Fruit fly (Drosophila melanogaster) whole organism, adult: ENCODE data around the gene CG32099.

Source experiments
- CG11617 ChIP-seq: fragments of 200-800 bp; sonication (Bioruptor generic); optimal IDR thresholded peaks from 2 replicates; lab custom pipeline; 2017; ENCODE audit warnings: mild to moderate bottlenecking, missing biosample characterization, missing genetic modification reagents, missing genetic modification characterization
- CG12768 ChIP-seq: fragments of 200-800 bp; sonication (Bioruptor generic); optimal IDR thresholded peaks from 2 replicates; lab custom pipeline; 2017; ENCODE audit warnings: missing biosample characterization, missing genetic modification characterization, mild to moderate bottlenecking, moderate library complexity, missing genetic modification reagents
- CG14711 ChIP-seq: fragments of 200-800 bp; sonication (Bioruptor generic); optimal IDR thresholded peaks from 2 replicates; lab custom pipeline; 2018; ENCODE audit warnings: missing biosample characterization, mild to moderate bottlenecking, missing genetic modification characterization, moderate library complexity
- CG1620 ChIP-seq: fragments of 200-800 bp; sonication (Bioruptor generic); optimal IDR thresholded peaks from 2 replicates; lab custom pipeline; 2016; ENCODE audit warnings: missing biosample characterization, missing genetic modification characterization
- CG33017 ChIP-seq: fragments of 200-800 bp; sonication (Bioruptor generic); optimal IDR thresholded peaks from 2 replicates; lab custom pipeline; 2018; ENCODE audit warnings: missing biosample characterization, mild to moderate bottlenecking, missing genetic modification characterization, moderate library complexity
- CG5204 ChIP-seq: fragments of 200-800 bp; sonication (Bioruptor generic); optimal IDR thresholded peaks from 2 replicates; lab custom pipeline; 2016; ENCODE audit warnings: missing biosample characterization, missing genetic modification characterization
- CG7045 ChIP-seq: fragments of 200-800 bp; sonication (Bioruptor generic); optimal IDR thresholded peaks from 2 replicates; lab custom pipeline; 2017; ENCODE audit warnings: missing biosample characterization, mild to moderate bottlenecking, missing genetic modification characterization
- CG7101 ChIP-seq: fragments of 200-800 bp; sonication (Bioruptor generic); optimal IDR thresholded peaks from 2 replicates; lab custom pipeline; 2018; ENCODE audit warnings: missing biosample characterization, mild to moderate bottlenecking, missing genetic modification characterization, moderate library complexity
- Clk ChIP-seq: fragments of 200-800 bp; sonication (Bioruptor generic); optimal IDR thresholded peaks from 2 replicates; lab custom pipeline; 2017; ENCODE audit warnings: missing biosample characterization, missing genetic modification characterization
- Crg-1 ChIP-seq: fragments of 200-800 bp; sonication (Bioruptor generic); optimal IDR thresholded peaks from 2 replicates; lab custom pipeline; 2016; ENCODE audit warnings: missing biosample characterization, missing genetic modification characterization
- Hr96 ChIP-seq: fragments of 200-800 bp; sonication (Bioruptor generic); optimal IDR thresholded peaks from 2 replicates; lab custom pipeline; 2016; ENCODE audit warnings: missing biosample characterization, missing genetic modification characterization
- Mnt ChIP-seq: fragments of 200-800 bp; sonication (Bioruptor generic); optimal IDR thresholded peaks from 2 replicates; lab custom pipeline; 2016; ENCODE audit warnings: missing biosample characterization, mild to moderate bottlenecking, missing genetic modification characterization
- bab1 ChIP-seq: fragments of 200-800 bp; sonication (Bioruptor generic); optimal IDR thresholded peaks from 3 replicates; lab custom pipeline; 2019; ENCODE audit warnings: missing biosample characterization, mild to moderate bottlenecking, missing genetic modification characterization, moderate library complexity
- cic ChIP-seq: fragments of 200-800 bp; sonication (Bioruptor generic); optimal IDR thresholded peaks from 2 replicates; lab custom pipeline; 2017; ENCODE audit warnings: missing biosample characterization, mild to moderate bottlenecking, missing genetic modification characterization, moderate library complexity
- cnc ChIP-seq, 2 experiments: fragments of >200 bp; optimal IDR thresholded peaks; 2 replicates each; lab custom pipeline; 2017
- kay ChIP-seq: fragments of 200-800 bp; sonication (Bioruptor generic); peaks from one replicate; lab custom pipeline; 2016; ENCODE audit warnings: missing biosample characterization, missing genetic modification characterization, borderline replicate concordance
- ovo ChIP-seq: fragments of 200-800 bp; sonication (Bioruptor generic); optimal IDR thresholded peaks from 2 replicates; lab custom pipeline; 2016; ENCODE audit warnings: missing biosample characterization, missing genetic modification characterization
- pad ChIP-seq: fragments of 200-800 bp; sonication (Bioruptor generic); optimal IDR thresholded peaks from 3 replicates; lab custom pipeline; 2017; ENCODE audit warnings: missing biosample characterization, missing genetic modification characterization, mild to moderate bottlenecking, moderate library complexity, missing genetic modification reagents
- tj ChIP-seq: fragments of 200-800 bp; sonication (Bioruptor generic); optimal IDR thresholded peaks from 3 replicates; lab custom pipeline; 2017; ENCODE audit warnings: missing biosample characterization, mild to moderate bottlenecking, missing genetic modification characterization, moderate library complexity
- toe ChIP-seq: fragments of 200-800 bp; sonication (Bioruptor generic); optimal IDR thresholded peaks from 2 replicates; lab custom pipeline; 2016; ENCODE audit warnings: missing biosample characterization, missing genetic modification characterization

CG32099 gene

dm6 chr3L:12109045-12109632 lies 39.9 kb upstream of the CG32099 start:
- no peak for TF ChIP-seq pad (GFP tag; lab: Kevin White, UChicago)
- no peak for TF ChIP-seq CG33017
- no peak for TF ChIP-seq Clk (GFP tag; lab: Kevin White, UChicago)
- TF ChIP-seq kay (GFP tag; lab: Kevin White, UChicago): no peak
- no peak for TF ChIP-seq cnc (optimal IDR thresholded peaks at IDR 0.05; lab: Kevin White, UChicago)
- TF ChIP-seq tj (GFP tag; lab: Kevin White, UChicago): no peak
- TF ChIP-seq CG11617 (GFP tag; lab: Kevin White, UChicago): no peak
- no peak for TF ChIP-seq Crg-1 (GFP tag; lab: Kevin White, UChicago)

dm6 chr3L:12111081-12111958 lies 37.8 kb upstream of the CG32099 start:
- TF ChIP-seq Crg-1 (GFP tag; lab: Kevin White, UChicago): no peak
- TF ChIP-seq toe (GFP tag; lab: Kevin White, UChicago): no peak
- peak; percentile 58 for TF ChIP-seq bab1 (GFP tag; lab: Kevin White, UChicago)
- peak; percentile 61 for TF ChIP-seq CG14711 (tag; lab: Kevin White, UChicago)
- TF ChIP-seq CG1620: no peak
- no peak for TF ChIP-seq Hr96 (GFP tag; lab: Kevin White, UChicago)
- peak; percentile 40 for TF ChIP-seq CG7101 (tag; lab: Kevin White, UChicago)
- peak; percentile 24 for TF ChIP-seq CG11617 (GFP tag; lab: Kevin White, UChicago)
- TF ChIP-seq pad (GFP tag; lab: Kevin White, UChicago): peak; percentile 42
- no peak for TF ChIP-seq CG5204 (GFP tag; lab: Kevin White, UChicago)
- TF ChIP-seq cic (GFP tag; lab: Kevin White, UChicago): no peak
- TF ChIP-seq Mnt (GFP tag; lab: Kevin White, UChicago): no peak
- TF ChIP-seq tj (GFP tag; lab: Kevin White, UChicago): peak; percentile 99
- no peak for TF ChIP-seq cnc (optimal IDR thresholded peaks at IDR 0.05; lab: Kevin White, UChicago)

dm6 chr3L:12112967-12113366 lies 36.1 kb upstream of the CG32099 start:
- TF ChIP-seq CG11617 (GFP tag; lab: Kevin White, UChicago): no peak
- no peak for TF ChIP-seq CG1620
- TF ChIP-seq tj (GFP tag; lab: Kevin White, UChicago): no peak
- no peak for TF ChIP-seq CG14711 (tag; lab: Kevin White, UChicago)
- TF ChIP-seq kay (GFP tag; lab: Kevin White, UChicago): no peak
- no peak for TF ChIP-seq cic (GFP tag; lab: Kevin White, UChicago)
- TF ChIP-seq bab1 (GFP tag; lab: Kevin White, UChicago): no peak
- TF ChIP-seq CG5204 (GFP tag; lab: Kevin White, UChicago): no peak
- TF ChIP-seq Clk (GFP tag; lab: Kevin White, UChicago): no peak
- no peak for TF ChIP-seq toe (GFP tag; lab: Kevin White, UChicago)
- no peak for TF ChIP-seq ovo (GFP tag; lab: Kevin White, UChicago)
- TF ChIP-seq Crg-1 (GFP tag; lab: Kevin White, UChicago): no peak

- TF ChIP-seq Hr96 (GFP tag; lab: Kevin White, UChicago) (no peak), CG5204 (GFP tag; lab: Kevin White, UChicago) (no peak), cnc (optimal IDR thresholded peaks at IDR 0.05; lab: Kevin White, UChicago) (no peak), Mnt (GFP tag; lab: Kevin White, UChicago) (no peak), tj (GFP tag; lab: Kevin White, UChicago) (no peak), Crg-1 (GFP tag; lab: Kevin White, UChicago) (no peak), CG14711 (tag; lab: Kevin White, UChicago) (no peak), pad (GFP tag; lab: Kevin White, UChicago) (no peak), CG7101 (tag; lab: Kevin White, UChicago) (no peak), CG7045 (no peak), bab1 (GFP tag; lab: Kevin White, UChicago) (no peak)
Observed at dm6 chr3L:12113589-12113988, 35.5 kb upstream of the CG32099 start.

DNA sequence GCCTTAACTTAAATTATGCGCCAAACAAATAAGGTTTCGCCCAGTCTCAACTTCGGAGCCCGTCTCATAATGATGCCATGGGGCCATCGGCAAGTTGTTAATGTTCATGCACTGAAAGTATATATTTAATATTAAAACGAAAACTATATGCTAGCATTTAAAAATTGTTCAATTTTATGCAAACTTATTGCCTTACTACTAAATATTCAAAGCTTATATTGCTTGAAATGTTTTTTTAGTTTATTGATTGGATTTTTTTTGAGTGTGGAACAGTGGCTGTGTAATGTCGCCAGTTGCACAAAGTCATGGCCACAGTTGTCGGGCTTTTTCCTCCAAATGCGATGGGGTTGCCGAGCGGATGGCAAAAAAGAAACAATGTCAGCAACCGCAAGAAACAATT lies 34.9 kb upstream of the CG32099 start:
- TF ChIP-seq CG33017: no peak
- no peak for TF ChIP-seq pad (GFP tag; lab: Kevin White, UChicago)
- TF ChIP-seq CG7101 (tag; lab: Kevin White, UChicago): no peak

DNA sequence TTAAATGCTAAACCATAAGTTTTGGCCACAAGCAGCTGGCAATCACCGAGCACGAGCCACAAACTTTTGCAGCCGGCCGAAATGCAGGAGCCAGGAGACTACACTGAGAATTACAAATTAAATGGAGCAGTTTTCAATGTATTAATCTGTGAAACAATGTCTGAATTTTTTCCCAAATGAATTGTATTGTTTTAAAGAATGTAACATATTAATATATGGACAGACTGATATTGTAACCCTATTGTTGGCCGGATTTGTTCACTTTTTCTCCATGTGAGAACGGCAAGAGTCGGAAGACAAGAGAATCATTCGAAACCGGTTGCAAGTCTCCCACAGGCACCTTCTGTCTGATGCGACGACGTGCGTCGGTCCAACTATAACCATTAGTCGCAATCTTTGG lies 34.0 kb upstream of the CG32099 start:
- TF ChIP-seq CG12768 (GFP tag; lab: Kevin White, UChicago) (no peak), CG11617 (GFP tag; lab: Kevin White, UChicago) (no peak), cic (GFP tag; lab: Kevin White, UChicago) (no peak), Clk (GFP tag; lab: Kevin White, UChicago) (no peak), tj (GFP tag; lab: Kevin White, UChicago) (no peak)
